Worm (Caenorhabditis elegans) whole organism, L4 larva: Measurements from ENCODE around the gene tab-1.
A peak's percentile ranks its signal among the peaks of the same experiment; 100 is the strongest.

Source experiments
- D1046.2 ChIP-seq: fragments of 200-800 bp; sonication (Bioruptor generic); IDR thresholded peaks from 2 replicates; pipeline ENCODE4 v1.3.6; 2022; ENCODE audit warnings: missing genetic modification characterization, missing compliant biosample characterization
- F26F4.8 ChIP-seq: fragments of 200-800 bp; sonication (Bioruptor generic); conservative IDR thresholded peaks from 2 replicates; pipeline ENCODE4 v1.3.6; 2022; ENCODE audit warnings: missing genetic modification characterization, missing compliant biosample characterization
- T26A8.4 ChIP-seq: fragments of 200-800 bp; sonication (Bioruptor generic); IDR thresholded peaks from 2 replicates; pipeline ENCODE4 v1.3.6; 2022; ENCODE audit warnings: missing genetic modification characterization, missing compliant biosample characterization
- attf-4 ChIP-seq: sonication (generic microtip); optimal IDR thresholded peaks from 3 replicates; lab custom pipeline; 2017; ENCODE audit warnings: missing biosample characterization, missing genetic modification characterization
- ceh-20 ChIP-seq: fragments of 200-800 bp; sonication (Bioruptor generic); IDR thresholded peaks from 2 replicates; pipeline ENCODE4 v1.3.6; 2022; ENCODE audit warnings: missing genetic modification reagents, missing genetic modification characterization, missing compliant biosample characterization
- ceh-32 ChIP-seq: sonication (generic microtip); optimal IDR thresholded peaks from 2 replicates; lab custom pipeline; 2016; ENCODE audit warnings: mild to moderate bottlenecking, missing genetic modification characterization, missing compliant biosample characterization; ENCODE audit not compliant: poor library complexity
- ceh-62 ChIP-seq: sonication (generic microtip); optimal IDR thresholded peaks from 2 replicates; lab custom pipeline; 2017; ENCODE audit warnings: missing biosample characterization, missing genetic modification characterization
- cey-2 ChIP-seq: sonication (generic microtip); optimal IDR thresholded peaks from 3 replicates; lab custom pipeline; 2017; ENCODE audit warnings: missing genetic modification characterization, mild to moderate bottlenecking, missing compliant biosample characterization, antibody characterized with exemption, borderline replicate concordance; ENCODE audit not compliant: insufficient read depth
- daf-16 ChIP-seq, 3 experiments: sonication (generic microtip); optimal IDR thresholded peaks; 2 replicates each; lab custom pipeline; 2016 to 2017; ENCODE audit warnings: missing genetic modification characterization in 3 of 3, missing genetic modification reagents in 3 of 3, mild to moderate bottlenecking in 2 of 3, missing compliant biosample characterization in 2 of 3, missing biosample characterization in 1 of 3, moderate library complexity in 1 of 3
- daf-19 ChIP-seq: fragments of 200-800 bp; sonication (Bioruptor generic); conservative IDR thresholded peaks from 2 replicates; pipeline ENCODE4 v1.3.6; 2022; ENCODE audit warnings: missing genetic modification characterization, missing compliant biosample characterization
- dmd-6 ChIP-seq: fragments of 200-800 bp; sonication (Bioruptor generic); IDR thresholded peaks from 2 replicates; pipeline ENCODE4 v1.3.6; 2022; ENCODE audit warnings: missing genetic modification reagents, missing genetic modification characterization, missing compliant biosample characterization
- dpl-1 ChIP-seq: fragments of 150-350 bp; optimal IDR thresholded peaks from 2 replicates; lab custom pipeline; 2014; ENCODE audit warnings: missing biosample characterization, missing genetic modification reagents, missing genetic modification characterization
- dve-1 ChIP-seq: sonication (generic microtip); optimal IDR thresholded peaks from 2 replicates; lab custom pipeline; 2017; ENCODE audit warnings: antibody characterized with exemption, mild to moderate bottlenecking, missing genetic modification characterization, missing compliant biosample characterization; ENCODE audit not compliant: insufficient read depth
- egl-27 ChIP-seq: sonication (generic microtip); optimal IDR thresholded peaks from 3 replicates; lab custom pipeline; 2017; ENCODE audit warnings: missing biosample characterization, missing genetic modification reagents, missing genetic modification characterization
- egl-43 ChIP-seq: fragments of 200-800 bp; sonication (Bioruptor generic); IDR thresholded peaks from 2 replicates; pipeline ENCODE4 v1.3.6; 2022; ENCODE audit warnings: missing genetic modification reagents, missing genetic modification characterization, missing compliant biosample characterization
- hif-1 ChIP-seq, 2 experiments: sonication (generic microtip); optimal IDR thresholded peaks; 2 replicates each; lab custom pipeline; 2016 to 2017; ENCODE audit warnings: missing compliant biosample characterization in 2 of 2, missing genetic modification characterization in 2 of 2, missing genetic modification reagents in 2 of 2, missing genotype in 2 of 2, mild to moderate bottlenecking in 1 of 2
- hlh-11 ChIP-seq: fragments of 200-800 bp; sonication (Bioruptor generic); optimal IDR thresholded peaks from 2 replicates; lab custom pipeline; 2018; ENCODE audit warnings: mild to moderate bottlenecking, missing genetic modification characterization, missing compliant biosample characterization
- hmg-1.1 ChIP-seq: fragments of 200-800 bp; sonication (Bioruptor generic); IDR thresholded peaks from 2 replicates; pipeline ENCODE4 v1.3.6; 2022; ENCODE audit warnings: missing genetic modification reagents, missing genetic modification characterization, missing compliant biosample characterization
- jun-1 ChIP-seq: fragments of 150-350 bp; optimal IDR thresholded peaks from 2 replicates; lab custom pipeline; 2014; ENCODE audit warnings: missing biosample characterization, missing genetic modification reagents, missing genetic modification characterization
- lin-1 ChIP-seq: fragments of 200-800 bp; sonication (Bioruptor generic); IDR thresholded peaks from 2 replicates; pipeline ENCODE4 v1.3.6; 2022; ENCODE audit warnings: missing genetic modification reagents, missing genetic modification characterization, missing compliant biosample characterization
- lin-15B ChIP-seq: fragments of 150-350 bp; sonication (generic microtip); optimal IDR thresholded peaks from 3 replicates; lab custom pipeline; 2014; ENCODE audit warnings: missing biosample characterization, missing genetic modification characterization
- lin-38 ChIP-seq: fragments of 200-800 bp; sonication (Bioruptor generic); IDR thresholded peaks from 2 replicates; pipeline ENCODE4 v1.3.6; 2022; ENCODE audit warnings: missing genetic modification reagents, missing genetic modification characterization, missing compliant biosample characterization
- lin-39 ChIP-seq: fragments of 150-350 bp; optimal IDR thresholded peaks from 2 replicates; lab custom pipeline; 2014; ENCODE audit warnings: missing biosample characterization, missing genetic modification reagents, missing genetic modification characterization
- lsy-2 ChIP-seq, 2 experiments: fragments of 150-350 bp in 1 of 2; sonication (generic microtip) in 1 of 2; optimal IDR thresholded peaks; 2 replicates each; lab custom pipeline; 2014 to 2017; ENCODE audit warnings: missing biosample characterization in 2 of 2, missing genetic modification characterization in 2 of 2
- mdl-1 ChIP-seq, 2 experiments: fragments of 150-350 bp in 1 of 2; sonication (generic microtip) in 1 of 2; optimal IDR thresholded peaks; 2 replicates each; lab custom pipeline; 2014 to 2017; ENCODE audit warnings: missing biosample characterization in 2 of 2, missing genetic modification characterization in 2 of 2
- mep-1 ChIP-seq: fragments of 150-350 bp; sonication (generic microtip); optimal IDR thresholded peaks from 3 replicates; lab custom pipeline; 2014; ENCODE audit warnings: missing biosample characterization, missing genetic modification characterization
- mes-2 ChIP-seq: sonication (generic microtip); optimal IDR thresholded peaks from 2 replicates; lab custom pipeline; 2016; ENCODE audit warnings: missing genotype, mild to moderate bottlenecking, missing genetic modification characterization, missing compliant biosample characterization; ENCODE audit not compliant: poor library complexity, severe bottlenecking
- mxl-3 ChIP-seq: fragments of 200-800 bp; sonication (Bioruptor generic); optimal IDR thresholded peaks from 2 replicates; lab custom pipeline; 2018; ENCODE audit warnings: mild to moderate bottlenecking, missing genetic modification characterization, missing compliant biosample characterization
- nhr-10 ChIP-seq: fragments of 150-350 bp; optimal IDR thresholded peaks from 2 replicates; lab custom pipeline; 2014; ENCODE audit warnings: missing biosample characterization, missing genetic modification characterization
- nhr-11 ChIP-seq: fragments of 150-350 bp; optimal IDR thresholded peaks from 2 replicates; lab custom pipeline; 2014; ENCODE audit warnings: missing biosample characterization, missing genetic modification characterization
- nhr-237 ChIP-seq: sonication (generic microtip); optimal IDR thresholded peaks from 2 replicates; lab custom pipeline; 2017; ENCODE audit warnings: missing biosample characterization, missing genetic modification characterization
- nhr-25 ChIP-seq: sonication (generic microtip); optimal IDR thresholded peaks from 2 replicates; lab custom pipeline; 2017; ENCODE audit warnings: missing genetic modification characterization, mild to moderate bottlenecking, missing compliant biosample characterization, antibody characterized with exemption, moderate library complexity, borderline replicate concordance; ENCODE audit not compliant: insufficient read depth
- nhr-28 ChIP-seq: fragments of 150-350 bp; optimal IDR thresholded peaks from 2 replicates; lab custom pipeline; 2014; ENCODE audit warnings: missing biosample characterization, missing genetic modification characterization
- nhr-41 ChIP-seq: fragments of 200-800 bp; sonication (Bioruptor generic); IDR thresholded peaks from 2 replicates; pipeline ENCODE4 v1.3.6; 2022; ENCODE audit warnings: missing genetic modification reagents, missing genetic modification characterization, missing compliant biosample characterization
- nhr-48 ChIP-seq: sonication (generic microtip); optimal IDR thresholded peaks from 2 replicates; lab custom pipeline; 2016; ENCODE audit warnings: mild to moderate bottlenecking, missing genetic modification characterization, missing compliant biosample characterization
- nhr-76 ChIP-seq: fragments of 150-350 bp; optimal IDR thresholded peaks from 2 replicates; lab custom pipeline; 2014; ENCODE audit warnings: missing biosample characterization, missing genetic modification characterization
- nhr-77 ChIP-seq: fragments of 150-350 bp; optimal IDR thresholded peaks from 2 replicates; lab custom pipeline; 2014; ENCODE audit warnings: missing biosample characterization, missing genetic modification characterization
- php-3 ChIP-seq: fragments of 200-800 bp; sonication (Bioruptor generic); IDR thresholded peaks from 2 replicates; pipeline ENCODE4 v1.3.6; 2022; ENCODE audit warnings: missing genetic modification reagents, missing genetic modification characterization, missing compliant biosample characterization
- snpc-4 ChIP-seq: fragments of 150-350 bp; optimal IDR thresholded peaks from 2 replicates; lab custom pipeline; 2014; ENCODE audit warnings: missing biosample characterization, missing genetic modification characterization
- spr-1 ChIP-seq: sonication (generic microtip); optimal IDR thresholded peaks from 2 replicates; lab custom pipeline; 2016; ENCODE audit warnings: mild to moderate bottlenecking, missing genetic modification characterization, missing compliant biosample characterization
- spr-3 ChIP-seq: fragments of 200-800 bp; sonication (Bioruptor generic); optimal IDR thresholded peaks from 2 replicates; lab custom pipeline; 2018; ENCODE audit warnings: mild to moderate bottlenecking, missing genetic modification characterization, missing compliant biosample characterization
- tra-1 ChIP-seq: fragments of 200-800 bp; sonication (Bioruptor generic); IDR thresholded peaks from 2 replicates; pipeline ENCODE4 v1.3.6; 2022; ENCODE audit warnings: missing genetic modification reagents, missing genetic modification characterization, missing compliant biosample characterization
- unc-62 ChIP-seq, 3 experiments: fragments of 150-350 bp in 1 of 3; sonication (generic microtip); optimal IDR thresholded peaks in 2 of 3; peaks in 1 of 3; 1 replicate in 1 of 3; 2 replicates in 2 of 3; lab custom pipeline; 2014 to 2017; ENCODE audit warnings: missing biosample characterization in 3 of 3, missing genetic modification characterization in 3 of 3, missing genetic modification reagents in 3 of 3, missing genotype in 1 of 3
- zfp-2 ChIP-seq: sonication (generic microtip); optimal IDR thresholded peaks from 2 replicates; lab custom pipeline; 2016; ENCODE audit warnings: mild to moderate bottlenecking, missing genetic modification characterization, missing compliant biosample characterization
- zfp-3 ChIP-seq: fragments of 200-800 bp; sonication (Bioruptor generic); conservative IDR thresholded peaks from 2 replicates; pipeline ENCODE4 v1.3.6; 2022; ENCODE audit warnings: missing genetic modification reagents, missing genetic modification characterization, missing compliant biosample characterization

tab-1 gene

ce11 chrII:6847917-6848379 lies 44.8 kb downstream of the tab-1 start, which contains the start of gene tbc-6 (continued):
- TF ChIP-seq daf-19 (GFP tag; lab: Robert Waterston, UW) (0 out of 2 replicates have a peak, but pooled peaks have one; percentile 48), lsy-2 (tag; optimal IDR thresholded peaks at IDR 0.05; lab: Kevin White, UChicago) (peak; percentile 55 to 56), jun-1 (tag; lab: Kevin White, UChicago) (no peak), zfp-3 (GFP tag; lab: Robert Waterston, UW) (no peak), attf-4 (peak; percentile 44), dmd-6 (GFP tag; lab: Robert Waterston, UW) (peak; percentile 58; the same call in 1 of the 2 replicates), spr-3 (GFP tag; lab: Kevin White, UChicago) (no peak), D1046.2 (GFP tag; lab: Robert Waterston, UW) (no peak), mes-2 (tag; lab: Kevin White, UChicago) (peak; percentile 29), egl-43 (GFP tag; lab: Robert Waterston, UW) (no peak), lin-38 (GFP tag; lab: Robert Waterston, UW) (no peak), ceh-32 (tag; lab: Kevin White, UChicago) (no peak), php-3 (no peak), nhr-77 (tag; lab: Kevin White, UChicago) (peak; percentile 4), hif-1 (tag; optimal IDR thresholded peaks at IDR 0.05; lab: Kevin White, UChicago) (no peak), spr-1 (no peak), daf-16 (GFP tag; optimal IDR thresholded peaks at IDR 0.05; lab: Kevin White, UChicago) (no peak), daf-16 (tag; optimal IDR thresholded peaks at IDR 0.05; lab: Kevin White, UChicago) (peak; percentile 23)

ce11 chrII:6849308-6849707 lies 46.2 kb downstream of the tab-1 start:
- TF ChIP-seq nhr-11 (peak; percentile 76), mes-2 (tag; lab: Kevin White, UChicago) (peak; percentile 20), mxl-3 (GFP tag; lab: Kevin White, UChicago) (peak; percentile 81), dve-1 (tag; lab: Kevin White, UChicago) (peak; percentile 17), ceh-62 (no peak), nhr-25 (tag; lab: Kevin White, UChicago) (peak; percentile 61), ceh-20 (GFP tag; lab: Robert Waterston, UW) (peak; percentile 41; the same call in 1 of the 2 replicates), lin-39 (tag; lab: Kevin White, UChicago) (no peak), lin-15B (tag; lab: Kevin White, UChicago) (no peak), unc-62 (GFP tag; optimal IDR thresholded peaks at IDR 0.05 in 1 of 2; lab: Kevin White, UChicago) (peak in 1 of 2 experiments; percentile 99), unc-62 (tag; optimal IDR thresholded peaks at IDR 0.05; lab: Kevin White, UChicago) (no peak), dmd-6 (GFP tag; lab: Robert Waterston, UW) (peak; percentile 52), nhr-237 (no peak), dpl-1 (GFP tag; lab: Kevin White, UChicago) (peak; percentile 15), zfp-2 (no peak), snpc-4 (tag; lab: Kevin White, UChicago) (no peak), daf-19 (GFP tag; lab: Robert Waterston, UW) (no peak), lsy-2 (tag; optimal IDR thresholded peaks at IDR 0.05; lab: Kevin White, UChicago) (peak; percentile 25 to 61), cey-2 (peak; percentile 84), hmg-1.1 (GFP tag; lab: Robert Waterston, UW) (0 out of 2 replicates have a peak, but pooled peaks have one; percentile 13), lin-1 (GFP tag; lab: Robert Waterston, UW) (peak; percentile 64), egl-27 (peak; percentile 40), F26F4.8 (GFP tag; lab: Robert Waterston, UW) (no peak), T26A8.4 (GFP tag; lab: Robert Waterston, UW) (0 out of 2 replicates have a peak, but pooled peaks have one; percentile 20), zfp-3 (GFP tag; lab: Robert Waterston, UW) (no peak), nhr-48 (tag; lab: Kevin White, UChicago) (peak; percentile 81), nhr-77 (tag; lab: Kevin White, UChicago) (peak; percentile 76), hif-1 (tag; optimal IDR thresholded peaks at IDR 0.05; lab: Kevin White, UChicago) (peak in 1 of 2 experiments; percentile 80), mep-1 (peak; percentile 54), mdl-1 (tag; optimal IDR thresholded peaks at IDR 0.05; lab: Kevin White, UChicago) (peak; percentile 73 to 97), tra-1 (GFP tag; lab: Robert Waterston, UW) (0 out of 2 replicates have a peak, but pooled peaks have one; percentile 36), nhr-76 (peak; percentile 3), daf-16 (GFP tag; optimal IDR thresholded peaks at IDR 0.05; lab: Kevin White, UChicago) (peak in 1 of 2 experiments; percentile 67), daf-16 (tag; optimal IDR thresholded peaks at IDR 0.05; lab: Kevin White, UChicago) (no peak), nhr-41 (peak; percentile 14; the same call in 1 of the 2 replicates), hlh-11 (tag; lab: Kevin White, UChicago) (peak; percentile 89), nhr-28 (tag; lab: Kevin White, UChicago) (peak; percentile 94), nhr-10 (peak; percentile 47)
